Fruit fly (Drosophila melanogaster): ENCODE data around the gene CG14683.

dm6 chr3R:10664942-10665341, 31.5 kb upstream of the CG14683 start:
- TF ChIP-seq pan (optimal IDR thresholded peaks at IDR 0.05): no peak
- no peak for TF ChIP-seq Abd-B (GFP tag; optimal IDR thresholded peaks at IDR 0.05)
- TF ChIP-seq sv (GFP tag; optimal IDR thresholded peaks at IDR 0.05): no peak
- no peak for TF ChIP-seq CrebA (GFP tag; optimal IDR thresholded peaks at IDR 0.05; ENCODE audit: borderline replicate concordance)
- no peak for TF ChIP-seq usp (GFP tag; optimal IDR thresholded peaks at IDR 0.05)
- no peak for TF ChIP-seq Dfd (GFP tag; optimal IDR thresholded peaks at IDR 0.05)
- no peak for TF ChIP-seq Hr83 (GFP tag; optimal IDR thresholded peaks at IDR 0.05; ENCODE audit: poor library complexity, severe bottlenecking)
- TF ChIP-seq fru (GFP tag; optimal IDR thresholded peaks at IDR 0.05): no peak
- peak; percentile 5 for TF ChIP-seq OdsH (GFP tag; optimal IDR thresholded peaks at IDR 0.05)
- no peak for TF ChIP-seq ey (GFP tag; optimal IDR thresholded peaks at IDR 0.05)
- no peak for TF ChIP-seq lola (GFP tag; optimal IDR thresholded peaks at IDR 0.05)
- TF ChIP-seq foxo (GFP tag; optimal IDR thresholded peaks at IDR 0.05): peak in 1 of 2 experiments; percentile 1
- no peak for TF ChIP-seq Sp1 (GFP tag; optimal IDR thresholded peaks at IDR 0.05)

All from whole organism, wandering third instar larva.